Fruit fly (Drosophila melanogaster): Measurements from ENCODE around the gene CG31145.
A peak's percentile ranks its signal among the peaks of the same experiment; 100 is the strongest.

The CG31145 gene

dm6 chr3R:23675646-23676045 lies 6.2 kb upstream of the CG31145 start:
- TF ChIP-seq eg (GFP tag; IDR thresholded peaks at IDR 0.05): no peak; the same call in 2 of the 3 replicates
- no peak for TF ChIP-seq svp (GFP tag)
- TF ChIP-seq esn (GFP tag; optimal IDR thresholded peaks at IDR 0.05): no peak
- TF ChIP-seq Ets21C (GFP tag; optimal IDR thresholded peaks at IDR 0.05): no peak
- peak; percentile 74 for TF ChIP-seq CG32006 (GFP tag; optimal IDR thresholded peaks at IDR 0.05)
- no peak for TF ChIP-seq CG9139 (GFP tag; optimal IDR thresholded peaks at IDR 0.05)
- TF ChIP-seq fd59A (GFP tag; optimal IDR thresholded peaks at IDR 0.05): no peak
- no peak for TF ChIP-seq CG8119 (GFP tag; IDR thresholded peaks at IDR 0.05)
- TF ChIP-seq CG8319 (GFP tag; optimal IDR thresholded peaks at IDR 0.05): no peak
- no peak for TF ChIP-seq Sox102F (GFP tag; optimal IDR thresholded peaks at IDR 0.05)
- TF ChIP-seq CG31627 (GFP tag; optimal IDR thresholded peaks at IDR 0.05): no peak
- TF ChIP-seq CG16779 (tag; optimal IDR thresholded peaks at IDR 0.05): no peak
- no peak for TF ChIP-seq CG3032 (tag; optimal IDR thresholded peaks at IDR 0.05)
- TF ChIP-seq vri (GFP tag; optimal IDR thresholded peaks at IDR 0.05): no peak
- TF ChIP-seq achi (GFP tag; optimal IDR thresholded peaks at IDR 0.05): peak; percentile 33
- TF ChIP-seq CG10669 (GFP tag; optimal IDR thresholded peaks at IDR 0.05): no peak
- TF ChIP-seq ss (GFP tag; optimal IDR thresholded peaks at IDR 0.05): no peak
- no peak for TF ChIP-seq Met (GFP tag; optimal IDR thresholded peaks at IDR 0.05)
- peak; percentile 47 for TF ChIP-seq CG4318 (GFP tag; optimal IDR thresholded peaks at IDR 0.05)
- TF ChIP-seq CG6808 (GFP tag; optimal IDR thresholded peaks at IDR 0.05): no peak
- TF ChIP-seq Hr38 (GFP tag; optimal IDR thresholded peaks at IDR 0.05): no peak
- TF ChIP-seq topi (GFP tag; optimal IDR thresholded peaks at IDR 0.05): no peak
- TF ChIP-seq Sox15 (GFP tag; optimal IDR thresholded peaks at IDR 0.05): no peak
- TF ChIP-seq CG11762 (GFP tag; optimal IDR thresholded peaks at IDR 0.05; ENCODE audit: insufficient read depth): peak; percentile 10
- no peak for TF ChIP-seq Sox14 (GFP tag; optimal IDR thresholded peaks at IDR 0.05)
- TF ChIP-seq Blimp-1 (GFP tag; optimal IDR thresholded peaks at IDR 0.05): no peak
- TF ChIP-seq lz (GFP tag; optimal IDR thresholded peaks at IDR 0.05): no peak
- TF ChIP-seq Ets96B (tag; optimal IDR thresholded peaks at IDR 0.05): no peak
- no peak for TF ChIP-seq dsx (GFP tag; optimal IDR thresholded peaks at IDR 0.05; ENCODE audit: poor library complexity, severe bottlenecking)
- TF ChIP-seq CG6163 (GFP tag; IDR thresholded peaks at IDR 0.05): no peak
- no peak for TF ChIP-seq CG6792 (GFP tag; optimal IDR thresholded peaks at IDR 0.05)
- TF ChIP-seq CG3919 (GFP tag; optimal IDR thresholded peaks at IDR 0.05): peak; percentile 42
- peak; percentile 26 for TF ChIP-seq OdsH (GFP tag; optimal IDR thresholded peaks at IDR 0.05)
- no peak for TF ChIP-seq net (GFP tag; optimal IDR thresholded peaks at IDR 0.05)
- no peak for TF ChIP-seq pdm3 (GFP tag; optimal IDR thresholded peaks at IDR 0.05)
- no peak for TF ChIP-seq CG7368 (GFP tag; optimal IDR thresholded peaks at IDR 0.05)
- TF ChIP-seq Smox (GFP tag; optimal IDR thresholded peaks at IDR 0.05): no peak
- TF ChIP-seq Eip75B (GFP tag; optimal IDR thresholded peaks at IDR 0.05): peak; percentile 7
- TF ChIP-seq cyc (GFP tag; optimal IDR thresholded peaks at IDR 0.05): peak; percentile 8
- no peak for TF ChIP-seq Hr39 (GFP tag; optimal IDR thresholded peaks at IDR 0.05)
- no peak for TF ChIP-seq Lpt (GFP tag; optimal IDR thresholded peaks at IDR 0.05)
- TF ChIP-seq Gug (GFP tag; IDR thresholded peaks at IDR 0.05): no peak
- TF ChIP-seq acj6 (GFP tag; optimal IDR thresholded peaks at IDR 0.05): no peak
- TF ChIP-seq Eip93F (GFP tag; optimal IDR thresholded peaks at IDR 0.05): no peak
- no peak for TF ChIP-seq CG8632 (GFP tag; optimal IDR thresholded peaks at IDR 0.05)
- TF ChIP-seq spab (GFP tag; optimal IDR thresholded peaks at IDR 0.05): no peak
- no peak for TF ChIP-seq fkh (GFP tag; optimal IDR thresholded peaks at IDR 0.05)
- no peak for TF ChIP-seq salr (GFP tag; optimal IDR thresholded peaks at IDR 0.05)
- no peak for TF ChIP-seq CG6854 (GFP tag; optimal IDR thresholded peaks at IDR 0.05)
- TF ChIP-seq CG34406 (GFP tag; optimal IDR thresholded peaks at IDR 0.05): peak; percentile 34
- no peak for TF ChIP-seq CG11902 (GFP tag; optimal IDR thresholded peaks at IDR 0.05)
- TF ChIP-seq CG6276 (GFP tag; optimal IDR thresholded peaks at IDR 0.05): peak; percentile 24
- no peak; the same call in 1 of the 2 replicates for TF ChIP-seq CG15336 (GFP tag; IDR thresholded peaks at IDR 0.05)

Measured in whole organism, prepupa.